Worm (Caenorhabditis elegans) whole organism, L1 larva: ENCODE measurements around the gene chdh-1.

Experiments
- Y116A8C.19 ChIP-seq: sonication (generic microtip); optimal IDR thresholded peaks from 2 replicates; lab custom pipeline; 2016; ENCODE audit warnings: missing compliant biosample characterization, missing genetic modification characterization, borderline replicate concordance
- aha-1 ChIP-seq: fragments of 150-350 bp; optimal IDR thresholded peaks from 2 replicates; lab custom pipeline; 2014; ENCODE audit warnings: missing biosample characterization, missing genetic modification characterization
- alr-1 ChIP-seq: fragments of 200-800 bp; sonication (Bioruptor generic); optimal IDR thresholded peaks from 2 replicates; lab custom pipeline; 2018; ENCODE audit warnings: borderline replicate concordance, mild to moderate bottlenecking, missing genetic modification characterization, missing compliant biosample characterization
- aly-2 ChIP-seq: fragments of 150-350 bp; optimal IDR thresholded peaks from 2 replicates; lab custom pipeline; 2014; ENCODE audit warnings: missing biosample characterization, missing genetic modification characterization
- ama-1 ChIP-seq: fragments of 150-350 bp; optimal IDR thresholded peaks from 2 replicates; lab custom pipeline; 2014
- blmp-1 ChIP-seq: fragments of 150-350 bp; optimal IDR thresholded peaks from 2 replicates; lab custom pipeline; 2014; ENCODE audit warnings: missing biosample characterization, missing genetic modification characterization
- ceh-63 ChIP-seq: fragments of 200-800 bp; sonication (Bioruptor generic); optimal IDR thresholded peaks from 2 replicates; lab custom pipeline; 2018; ENCODE audit warnings: mild to moderate bottlenecking, missing genetic modification characterization, missing compliant biosample characterization
- ceh-8 ChIP-seq: fragments of 200-800 bp; sonication (Bioruptor generic); optimal IDR thresholded peaks from 2 replicates; lab custom pipeline; 2018; ENCODE audit warnings: mild to moderate bottlenecking, missing genetic modification characterization, moderate library complexity, missing compliant biosample characterization
- ceh-88 ChIP-seq: fragments of 200-800 bp; sonication (Bioruptor generic); IDR thresholded peaks from 2 replicates; pipeline ENCODE4 v1.3.6; 2022; ENCODE audit warnings: missing genetic modification characterization, missing compliant biosample characterization
- efl-1 ChIP-seq, 4 experiments: fragments of 150-350 bp; optimal IDR thresholded peaks in 3 of 4; peaks in 1 of 4; 1 replicate in 1 of 4; 2 replicates in 3 of 4; lab custom pipeline; 2014; ENCODE audit warnings: missing biosample characterization in 2 of 4, missing genetic modification characterization in 2 of 4, missing genetic modification reagents in 2 of 4
- efl-3 ChIP-seq: fragments of 200-800 bp; sonication (Bioruptor generic); optimal IDR thresholded peaks from 2 replicates; lab custom pipeline; 2018; ENCODE audit warnings: mild to moderate bottlenecking, missing genetic modification characterization, missing compliant biosample characterization
- egl-13 ChIP-seq: sonication (generic microtip); optimal IDR thresholded peaks from 2 replicates; lab custom pipeline; 2016; ENCODE audit warnings: missing genotype, missing genetic modification reagents, missing genetic modification characterization, missing compliant biosample characterization
- elt-2 ChIP-seq: sonication (generic microtip); optimal IDR thresholded peaks from 2 replicates; lab custom pipeline; 2016; ENCODE audit warnings: missing genetic modification characterization, mild to moderate bottlenecking, inconsistent platforms, missing compliant biosample characterization, missing genetic modification reagents
- elt-3 ChIP-seq, 6 experiments: fragments of 150-350 bp in 1 of 6; sonication (generic microtip); optimal IDR thresholded peaks; 2 replicates each; lab custom pipeline; 2017 to 2018; ENCODE audit warnings: missing biosample characterization in 6 of 6, missing genetic modification characterization in 6 of 6, inconsistent platforms in 1 of 6
- fkh-10 ChIP-seq: sonication (generic microtip); optimal IDR thresholded peaks from 2 replicates; lab custom pipeline; 2017; ENCODE audit warnings: missing biosample characterization, missing genetic modification reagents, missing genetic modification characterization
- fkh-8 ChIP-seq: sonication (generic microtip); optimal IDR thresholded peaks from 2 replicates; lab custom pipeline; 2016; ENCODE audit warnings: mild to moderate bottlenecking, missing genetic modification characterization, missing compliant biosample characterization
- grh-1 ChIP-seq: fragments of 200-800 bp; sonication (Bioruptor generic); IDR thresholded peaks from 2 replicates; pipeline ENCODE4 v1.3.6; 2022; ENCODE audit warnings: missing genetic modification reagents, missing genetic modification characterization, missing compliant biosample characterization
- hpl-2 ChIP-seq: fragments of 150-350 bp; optimal IDR thresholded peaks from 2 replicates; lab custom pipeline; 2014; ENCODE audit warnings: missing biosample characterization, missing genetic modification reagents, missing genetic modification characterization
- lin-13 ChIP-seq: fragments of 150-350 bp; optimal IDR thresholded peaks from 2 replicates; lab custom pipeline; 2014; ENCODE audit warnings: missing biosample characterization, missing genetic modification reagents, missing genetic modification characterization
- lin-14 ChIP-seq: fragments of 200-800 bp; sonication (Bioruptor generic); optimal IDR thresholded peaks from 2 replicates; lab custom pipeline; 2018; ENCODE audit warnings: mild to moderate bottlenecking, missing genetic modification characterization, moderate library complexity, missing compliant biosample characterization
- lin-35 ChIP-seq, 2 experiments: fragments of 150-350 bp; optimal IDR thresholded peaks; 2 replicates each; lab custom pipeline; 2014; ENCODE audit warnings: missing biosample characterization in 2 of 2, missing genetic modification characterization in 2 of 2, missing genetic modification reagents in 2 of 2
- mdl-1 ChIP-seq, 2 experiments: fragments of 150-350 bp; optimal IDR thresholded peaks; 2 replicates each; lab custom pipeline; 2014 to 2017; ENCODE audit warnings: missing biosample characterization in 2 of 2, missing genetic modification characterization in 2 of 2, inconsistent platforms in 1 of 2
- mep-1 ChIP-seq: fragments of 150-350 bp; optimal IDR thresholded peaks from 2 replicates; lab custom pipeline; 2014; ENCODE audit warnings: missing biosample characterization, missing genetic modification characterization
- nhr-12 ChIP-seq: sonication (generic microtip); optimal IDR thresholded peaks from 2 replicates; lab custom pipeline; 2017; ENCODE audit warnings: missing biosample characterization, missing genetic modification characterization
- nhr-19 ChIP-seq: fragments of 200-800 bp; sonication (Bioruptor generic); conservative IDR thresholded peaks from 2 replicates; pipeline ENCODE4 v1.3.6; 2022; ENCODE audit warnings: missing genetic modification characterization, missing compliant biosample characterization
- nhr-20 ChIP-seq: sonication (generic microtip); optimal IDR thresholded peaks from 2 replicates; lab custom pipeline; 2016; ENCODE audit warnings: mild to moderate bottlenecking, missing genetic modification characterization, missing compliant biosample characterization
- nhr-237 ChIP-seq: fragments of 150-350 bp; optimal IDR thresholded peaks from 2 replicates; lab custom pipeline; 2014; ENCODE audit warnings: missing biosample characterization, missing genetic modification characterization
- nhr-77 ChIP-seq: fragments of 150-350 bp; optimal IDR thresholded peaks from 2 replicates; lab custom pipeline; 2014; ENCODE audit warnings: missing biosample characterization, missing genetic modification characterization
- pqm-1 ChIP-seq: sonication (generic microtip); optimal IDR thresholded peaks from 3 replicates; lab custom pipeline; 2017; ENCODE audit warnings: missing biosample characterization, missing genetic modification characterization
- rnt-1 ChIP-seq: sonication (generic microtip); optimal IDR thresholded peaks from 2 replicates; lab custom pipeline; 2016; ENCODE audit warnings: mild to moderate bottlenecking, missing genetic modification characterization, moderate library complexity, missing compliant biosample characterization
- skn-1 ChIP-seq: fragments of 150-350 bp; optimal IDR thresholded peaks from 2 replicates; lab custom pipeline; 2014; ENCODE audit warnings: missing biosample characterization, missing genetic modification characterization
- sup-37 ChIP-seq: fragments of 200-800 bp; sonication (Bioruptor generic); optimal IDR thresholded peaks from 2 replicates; lab custom pipeline; 2018; ENCODE audit warnings: mild to moderate bottlenecking, missing genetic modification characterization, missing compliant biosample characterization
- tlp-1 ChIP-seq: fragments of 150-350 bp; optimal IDR thresholded peaks from 2 replicates; lab custom pipeline; 2014; ENCODE audit warnings: missing biosample characterization, missing genetic modification characterization
- unc-30 ChIP-seq: sonication (generic microtip); optimal IDR thresholded peaks from 2 replicates; lab custom pipeline; 2017; ENCODE audit warnings: missing biosample characterization, missing genetic modification characterization
- unc-86 ChIP-seq: sonication (generic microtip); optimal IDR thresholded peaks from 2 replicates; lab custom pipeline; 2016; ENCODE audit warnings: missing genetic modification characterization, missing compliant biosample characterization
- unc-98 ChIP-seq: fragments of 200-800 bp; sonication (Bioruptor generic); IDR thresholded peaks from 2 replicates; pipeline ENCODE4 v1.3.6; 2022; ENCODE audit warnings: missing genetic modification characterization, missing compliant biosample characterization
- vab-15 ChIP-seq: sonication (generic microtip); optimal IDR thresholded peaks from 2 replicates; lab custom pipeline; 2017; ENCODE audit warnings: missing genotype, mild to moderate bottlenecking, missing genetic modification characterization, missing compliant biosample characterization
- xbp-1 ChIP-seq: sonication (generic microtip); optimal IDR thresholded peaks from 2 replicates; lab custom pipeline; 2016; ENCODE audit warnings: missing genetic modification characterization, missing compliant biosample characterization
- zag-1 ChIP-seq: fragments of 150-350 bp; optimal IDR thresholded peaks from 2 replicates; lab custom pipeline; 2014; ENCODE audit warnings: missing biosample characterization, missing genetic modification characterization

The chdh-1 gene

DNA sequence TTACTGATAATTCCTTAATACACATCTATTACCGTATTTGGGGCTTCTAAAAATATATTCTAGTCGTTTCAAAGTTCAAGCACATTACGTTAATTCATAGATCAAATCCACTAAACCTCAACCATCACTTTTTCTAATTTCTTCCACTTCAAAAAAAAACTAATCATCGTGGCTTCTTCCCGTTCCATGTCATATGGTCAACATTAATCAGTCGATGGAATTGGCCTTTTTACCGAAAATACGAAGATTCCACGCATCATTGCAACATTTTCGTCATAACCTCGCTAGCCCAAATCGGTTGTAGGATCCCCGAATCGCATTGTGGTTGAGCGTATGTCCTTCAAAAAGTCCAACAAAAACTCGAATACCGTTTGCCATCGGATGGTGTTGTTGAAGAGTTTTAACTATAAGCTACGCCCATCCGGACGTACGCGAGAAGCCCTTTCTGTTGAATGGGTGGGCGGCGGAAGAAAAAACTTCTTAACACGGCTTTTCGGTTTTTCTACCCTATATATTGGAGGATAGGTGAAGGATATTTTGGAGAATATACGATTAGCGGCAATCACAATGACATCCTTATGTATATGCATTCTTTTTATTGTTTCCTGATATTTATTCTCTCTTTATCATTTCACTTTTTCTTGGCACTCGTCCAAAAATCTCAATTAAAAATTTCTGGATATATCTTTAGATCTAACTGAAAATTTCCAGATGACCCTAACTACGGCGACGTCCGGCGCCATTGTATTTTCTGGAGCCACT lies 33.8 kb upstream of the chdh-1 start, which contains the start of gene rol-6:
TSS of gene rol-6 (plus strand) at position 712 of the 762 bp plus-strand sequence.
- TF ChIP-seq blmp-1 (tag; lab: Kevin White, UChicago) = peak; percentile 50
- no peak for TF ChIP-seq aha-1 (tag; lab: Kevin White, UChicago)

DNA sequence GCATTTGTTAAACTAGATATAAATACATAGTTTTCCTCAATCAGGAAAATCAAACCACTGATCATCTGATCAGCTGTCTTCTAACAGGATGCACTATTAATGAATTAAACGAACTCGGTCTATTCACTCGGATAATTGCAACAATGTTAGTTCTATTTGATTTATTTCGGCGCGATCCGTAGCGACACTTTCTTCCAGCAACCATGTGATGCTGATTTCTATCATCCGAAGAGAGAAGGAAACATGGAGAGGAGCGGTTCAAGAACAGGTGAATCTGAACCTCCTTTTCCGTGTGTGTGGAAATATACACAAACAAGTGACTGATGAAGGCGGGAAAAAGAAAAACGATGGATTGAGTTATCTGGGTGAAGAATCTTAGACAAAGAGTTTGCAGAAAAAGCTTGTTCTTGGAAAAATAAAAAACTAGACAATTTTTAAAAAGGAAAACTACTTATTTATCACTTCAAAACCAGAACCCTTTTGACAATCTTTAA lies 33.1 kb upstream of the chdh-1 start:
- no peak for TF ChIP-seq elt-2
- TF ChIP-seq blmp-1 (tag; lab: Kevin White, UChicago) = peak; percentile 89

DNA sequence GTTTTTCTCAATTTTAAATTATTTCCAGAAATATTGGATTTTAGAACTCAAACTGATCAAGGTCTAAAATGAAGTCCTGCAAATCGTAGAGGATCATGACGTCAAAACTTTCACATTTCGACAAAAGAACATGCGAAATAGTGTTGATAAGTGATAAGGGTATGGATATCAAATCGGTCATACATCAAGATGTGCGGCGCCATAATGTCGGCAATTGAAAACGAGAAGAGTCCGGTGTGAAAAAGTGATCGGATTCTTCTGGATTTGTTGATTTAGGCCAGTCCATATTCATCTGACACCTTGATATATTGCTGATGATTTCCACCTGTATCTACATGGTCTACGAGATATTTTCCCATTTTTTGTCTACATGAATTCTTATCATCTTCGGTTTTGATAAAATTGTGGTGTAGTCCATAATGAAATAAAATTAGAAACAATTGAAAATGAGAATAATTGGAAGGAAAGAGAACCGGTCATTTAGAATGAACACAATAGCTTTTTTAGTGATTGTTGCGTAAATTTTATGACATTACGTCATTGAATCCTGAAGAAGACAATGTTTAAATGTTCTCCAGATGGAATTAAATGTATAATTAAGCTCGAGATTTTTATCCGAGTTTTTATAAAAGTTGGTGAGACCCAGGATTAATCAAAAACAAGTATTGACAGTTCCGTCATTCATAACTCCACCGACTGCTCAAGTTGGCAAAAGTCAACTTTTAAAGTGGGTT lies 32.4 kb upstream of the chdh-1 start:
- no peak for TF ChIP-seq mdl-1 (tag; optimal IDR thresholded peaks at IDR 0.05; lab: Kevin White, UChicago)
- TF ChIP-seq egl-13 = no peak
- TF ChIP-seq pqm-1 (tag; lab: Kevin White, UChicago) = no peak
- TF ChIP-seq ceh-8 = no peak
- no peak for TF ChIP-seq aly-2
- TF ChIP-seq elt-2 = no peak
- TF ChIP-seq grh-1 (GFP tag; lab: Robert Waterston, UW) = no peak
- TF ChIP-seq efl-1 (optimal IDR thresholded peaks at IDR 0.05; lab: Kevin White, UChicago) = no peak
- TF ChIP-seq efl-1 (GFP tag; optimal IDR thresholded peaks at IDR 0.05 in 1 of 2; lab: Kevin White, UChicago) = peak in 1 of 2 experiments; percentile 27
- TF ChIP-seq lin-14 (GFP tag; lab: Kevin White, UChicago) = no peak
- peak; percentile 96 for TF ChIP-seq blmp-1 (tag; lab: Kevin White, UChicago)
- TF ChIP-seq xbp-1 (tag; lab: Kevin White, UChicago) = no peak
- TF ChIP-seq tlp-1 (tag; lab: Kevin White, UChicago) = no peak
- TF ChIP-seq vab-15 (tag; lab: Kevin White, UChicago) = no peak
- TF ChIP-seq nhr-237 (tag; lab: Kevin White, UChicago) = no peak
- no peak for TF ChIP-seq sup-37 (GFP tag; lab: Kevin White, UChicago)
- no peak for TF ChIP-seq fkh-8 (tag; lab: Kevin White, UChicago)
- TF ChIP-seq alr-1 (tag; lab: Kevin White, UChicago) = no peak
- TF ChIP-seq mep-1 (tag; lab: Kevin White, UChicago) = no peak
- TF ChIP-seq elt-3 (tag; optimal IDR thresholded peaks at IDR 0.05; lab: Kevin White, UChicago) = peak in 1 of 6 experiments; percentile 87
- TF ChIP-seq lin-13 (GFP tag; lab: Kevin White, UChicago) = no peak
- TF ChIP-seq nhr-12 (tag; lab: Kevin White, UChicago) = no peak
- no peak for TF ChIP-seq nhr-77
- TF ChIP-seq unc-98 = no peak
- no peak for TF ChIP-seq unc-86 (tag; lab: Kevin White, UChicago)
- TF ChIP-seq zag-1 (tag; lab: Kevin White, UChicago) = no peak
- TF ChIP-seq nhr-19 = no peak

DNA sequence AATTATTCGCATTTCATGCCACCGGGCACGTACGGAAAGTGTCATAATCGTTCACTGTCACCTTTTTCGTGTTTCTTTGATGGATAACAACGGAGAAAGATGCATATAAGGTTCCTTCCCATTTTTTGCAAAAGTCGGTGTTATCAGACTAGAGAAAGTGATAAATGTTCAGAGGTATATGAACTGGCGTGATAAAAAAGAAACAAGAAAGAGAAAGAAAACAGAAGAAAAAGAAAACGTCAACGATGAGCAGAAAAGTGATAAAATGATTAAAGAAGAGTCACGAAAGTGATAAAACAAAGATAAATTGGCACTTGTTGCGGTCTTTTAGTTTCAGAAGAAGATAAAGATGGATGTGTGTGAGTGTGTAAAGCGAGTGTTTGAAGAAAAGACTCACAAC lies 31.6 kb upstream of the chdh-1 start:
- TF ChIP-seq sup-37 (GFP tag; lab: Kevin White, UChicago) (no peak), grh-1 (GFP tag; lab: Robert Waterston, UW) (no peak), blmp-1 (tag; lab: Kevin White, UChicago) (peak; percentile 93), elt-3 (tag; optimal IDR thresholded peaks at IDR 0.05; lab: Kevin White, UChicago) (peak in 1 of 6 experiments; percentile 46), fkh-8 (tag; lab: Kevin White, UChicago) (no peak), lin-14 (GFP tag; lab: Kevin White, UChicago) (peak; percentile 23), ceh-8 (no peak), fkh-10 (GFP tag; lab: Kevin White, UChicago) (no peak), unc-30 (tag; lab: Kevin White, UChicago) (no peak), nhr-20 (tag; lab: Kevin White, UChicago) (no peak), nhr-237 (tag; lab: Kevin White, UChicago) (no peak), Y116A8C.19 (tag; lab: Kevin White, UChicago) (no peak), skn-1 (no peak), lin-13 (GFP tag; lab: Kevin White, UChicago) (no peak), ceh-88 (no peak), hpl-2 (no peak), ama-1 (no peak), rnt-1 (tag; lab: Kevin White, UChicago) (peak; percentile 32), unc-86 (tag; lab: Kevin White, UChicago) (no peak), efl-1 (optimal IDR thresholded peaks at IDR 0.05; lab: Kevin White, UChicago) (no peak), efl-1 (GFP tag; optimal IDR thresholded peaks at IDR 0.05 in 1 of 2; lab: Kevin White, UChicago) (no peak), lin-35 (GFP tag; optimal IDR thresholded peaks at IDR 0.05; lab: Kevin White, UChicago) (no peak), ceh-63 (GFP tag; lab: Kevin White, UChicago) (no peak), efl-3 (GFP tag; lab: Kevin White, UChicago) (no peak)
